Fruit fly (Drosophila melanogaster) whole organism: Measurements from ENCODE around the gene JMJD5.

ENCODE experiments used
- Dll ChIP-seq: fragments of >200 bp; optimal IDR thresholded peaks from 2 replicates; lab custom pipeline; 2017
- EcR ChIP-seq, 2 experiments: fragments of >200 bp; optimal IDR thresholded peaks; 2 replicates each; lab custom pipeline; 2017; ENCODE audit warnings: missing biosample characterization in 2 of 2, missing genetic modification characterization in 2 of 2, missing genetic modification reagents in 2 of 2
- pan ChIP-seq: fragments of >200 bp; optimal IDR thresholded peaks from 2 replicates; lab custom pipeline; 2017
- usp ChIP-seq: fragments of >200 bp; optimal IDR thresholded peaks from 2 replicates; lab custom pipeline; 2017; ENCODE audit warnings: missing biosample characterization, missing genetic modification characterization, mixed read lengths

- TF ChIP-seq usp (GFP tag; lab: Kevin White, UChicago) (no peak), EcR (GFP tag; optimal IDR thresholded peaks at IDR 0.05; lab: Kevin White, UChicago) (no peak), Dll (lab: Kevin White, UChicago) (no peak), pan (lab: Kevin White, UChicago) (no peak)
Measured at dm6 chr3L:885006-885405, 43.8 kb upstream of the JMJD5 start.
